Fruit fly (Drosophila melanogaster) whole organism, embryonic: ENCODE data around the gene CG14883.

Experiments
- Bdp1 ChIP-seq: fragments of 200-800 bp; sonication (Bioruptor generic); optimal IDR thresholded peaks from 3 replicates; lab custom pipeline; 2016; ENCODE audit warnings: missing biosample characterization, missing genetic modification characterization
- BtbVII ChIP-seq: fragments of 200-800 bp; sonication (Bioruptor generic); optimal IDR thresholded peaks from 3 replicates; lab custom pipeline; 2017; ENCODE audit warnings: missing biosample characterization, mild to moderate bottlenecking, missing genetic modification characterization
- CG10274 ChIP-seq: fragments of 200-800 bp; sonication (Bioruptor generic); optimal IDR thresholded peaks from 3 replicates; lab custom pipeline; 2017; ENCODE audit warnings: missing biosample characterization, mild to moderate bottlenecking, missing genetic modification characterization
- CG12219 ChIP-seq: fragments of 200-800 bp; sonication (Bioruptor generic); optimal IDR thresholded peaks from 3 replicates; lab custom pipeline; 2018; ENCODE audit warnings: missing biosample characterization, mild to moderate bottlenecking, missing genetic modification characterization
- CG13296 ChIP-seq: fragments of 200-800 bp; sonication (Bioruptor generic); optimal IDR thresholded peaks from 3 replicates; lab custom pipeline; 2018; ENCODE audit warnings: missing biosample characterization, mild to moderate bottlenecking, missing genetic modification characterization
- CG13894 ChIP-seq: fragments of 200-800 bp; sonication (Bioruptor generic); optimal IDR thresholded peaks from 3 replicates; lab custom pipeline; 2018; ENCODE audit warnings: missing biosample characterization, mild to moderate bottlenecking, missing genetic modification characterization, moderate library complexity
- CG14667 ChIP-seq: fragments of 200-800 bp; sonication (Bioruptor generic); IDR thresholded peaks from 2 replicates; pipeline ENCODE4 v1.3.6; 2022; ENCODE audit warnings: missing biosample characterization, missing genetic modification characterization
- CG15479 ChIP-seq: fragments of 200-800 bp; sonication (Bioruptor generic); optimal IDR thresholded peaks from 3 replicates; lab custom pipeline; 2019; ENCODE audit warnings: missing biosample characterization, mild to moderate bottlenecking, missing genetic modification characterization, moderate library complexity
- CG17359 ChIP-seq: fragments of 200-800 bp; sonication (Bioruptor generic); optimal IDR thresholded peaks from 3 replicates; lab custom pipeline; 2018; ENCODE audit warnings: missing biosample characterization, mild to moderate bottlenecking, missing genetic modification characterization, moderate library complexity
- CG2199 ChIP-seq: fragments of 200-800 bp; sonication (Bioruptor generic); IDR thresholded peaks from 3 replicates; pipeline ENCODE4 v1.3.6; 2022; ENCODE audit warnings: missing biosample characterization, missing genetic modification characterization
- CG2202 ChIP-seq: fragments of 200-800 bp; sonication (Bioruptor generic); optimal IDR thresholded peaks from 2 replicates; lab custom pipeline; 2018; ENCODE audit warnings: missing biosample characterization, mild to moderate bottlenecking, missing genetic modification characterization
- CG3847 ChIP-seq: fragments of 200-800 bp; sonication (Bioruptor generic); IDR thresholded peaks from 2 replicates; pipeline ENCODE4 v1.3.6; 2022; ENCODE audit warnings: missing biosample characterization, missing genetic modification characterization
- CG5180 ChIP-seq: fragments of 200-800 bp; sonication (Bioruptor generic); optimal IDR thresholded peaks from 3 replicates; lab custom pipeline; 2017; ENCODE audit warnings: missing biosample characterization, missing genetic modification characterization, mild to moderate bottlenecking, moderate library complexity, missing genetic modification reagents
- CG6689 ChIP-seq: fragments of 200-800 bp; sonication (Bioruptor generic); IDR thresholded peaks from 2 replicates; pipeline ENCODE4 v1.3.6; 2022; ENCODE audit warnings: missing biosample characterization, missing genetic modification characterization
- CG7556 ChIP-seq: fragments of 200-800 bp; sonication (Bioruptor generic); optimal IDR thresholded peaks from 2 replicates; lab custom pipeline; 2017; ENCODE audit warnings: missing biosample characterization, mild to moderate bottlenecking, missing genetic modification characterization
- Camta ChIP-seq: fragments of 200-800 bp; sonication (Bioruptor generic); optimal IDR thresholded peaks from 2 replicates; lab custom pipeline; 2016; ENCODE audit warnings: missing biosample characterization, missing genetic modification characterization
- Dek ChIP-seq: fragments of 200-800 bp; sonication (Bioruptor generic); optimal IDR thresholded peaks from 3 replicates; lab custom pipeline; 2019; ENCODE audit warnings: missing biosample characterization, mild to moderate bottlenecking, missing genetic modification characterization, moderate library complexity
- Dfd ChIP-seq, 2 experiments: fragments of >200 bp; optimal IDR thresholded peaks; 2 replicates each; lab custom pipeline; 2017; ENCODE audit warnings: missing biosample characterization in 2 of 2, missing genetic modification characterization in 2 of 2
- Doc2 ChIP-seq: fragments of 200-800 bp; sonication (Bioruptor generic); IDR thresholded peaks from 2 replicates; pipeline ENCODE4 v1.3.6; 2022; ENCODE audit warnings: missing biosample characterization, missing genetic modification characterization
- Dp ChIP-seq: fragments of 200-800 bp; sonication (Bioruptor generic); optimal IDR thresholded peaks from 2 replicates; lab custom pipeline; 2018; ENCODE audit warnings: missing biosample characterization, mild to moderate bottlenecking, missing genetic modification characterization, moderate library complexity
- Drgx ChIP-seq: fragments of 200-800 bp; sonication (Bioruptor generic); IDR thresholded peaks from 2 replicates; pipeline ENCODE4 v1.3.6; 2022; ENCODE audit warnings: missing biosample characterization, missing genetic modification characterization
- E2f1 ChIP-seq: fragments of 200-800 bp; sonication (Bioruptor generic); IDR thresholded peaks from 2 replicates; pipeline ENCODE4 v1.3.6; 2022; ENCODE audit warnings: missing biosample characterization, missing genetic modification characterization
- Gsc ChIP-seq: fragments of 200-800 bp; sonication (Bioruptor generic); IDR thresholded peaks from 2 replicates; pipeline ENCODE4 v1.3.6; 2022; ENCODE audit warnings: missing biosample characterization, missing genetic modification characterization
- HmgD ChIP-seq: fragments of 200-800 bp; sonication (Bioruptor generic); optimal IDR thresholded peaks from 3 replicates; lab custom pipeline; 2016; ENCODE audit warnings: missing biosample characterization, missing genetic modification characterization
- Myb ChIP-seq: fragments of 200-800 bp; sonication (Bioruptor generic); optimal IDR thresholded peaks from 2 replicates; lab custom pipeline; 2016; ENCODE audit warnings: missing biosample characterization, missing genetic modification characterization
- NC2α ChIP-seq: fragments of 200-800 bp; sonication (Bioruptor generic); optimal IDR thresholded peaks from 2 replicates; lab custom pipeline; 2016; ENCODE audit warnings: missing biosample characterization, missing genetic modification characterization
- Nf-YA ChIP-seq: fragments of 200-800 bp; sonication (Bioruptor generic); IDR thresholded peaks from 2 replicates; pipeline ENCODE4 v1.3.6; 2022; ENCODE audit warnings: missing biosample characterization, missing genetic modification characterization
- Pdp1 ChIP-seq, 2 experiments: fragments of 200-800 bp; sonication (Bioruptor generic); optimal IDR thresholded peaks; 3 replicates each; lab custom pipeline; 2016; ENCODE audit warnings: missing biosample characterization in 2 of 2, missing genetic modification characterization in 2 of 2, mild to moderate bottlenecking in 1 of 2, moderate library complexity in 1 of 2
- Rx ChIP-seq: fragments of 200-800 bp; sonication (Bioruptor generic); IDR thresholded peaks from 2 replicates; pipeline ENCODE4 v1.3.6; 2022; ENCODE audit warnings: missing biosample characterization, missing genetic modification characterization
- Side ChIP-seq: fragments of 200-800 bp; sonication (Bioruptor generic); optimal IDR thresholded peaks from 2 replicates; lab custom pipeline; 2016; ENCODE audit warnings: missing biosample characterization, missing genetic modification characterization
- Tbp ChIP-seq: fragments of >200 bp; optimal IDR thresholded peaks from 2 replicates; lab custom pipeline; 2018; ENCODE audit warnings: missing biosample characterization, missing genetic modification characterization
- Xrp1 ChIP-seq: fragments of 200-800 bp; sonication (Bioruptor generic); IDR thresholded peaks from 2 replicates; pipeline ENCODE4 v1.3.6; 2022; ENCODE audit warnings: missing biosample characterization, missing genetic modification characterization
- ab ChIP-seq: fragments of 200-800 bp; sonication (Bioruptor generic); optimal IDR thresholded peaks from 2 replicates; lab custom pipeline; 2016; ENCODE audit warnings: missing biosample characterization, missing genetic modification characterization
- ash1 ChIP-seq: fragments of 200-800 bp; sonication (Bioruptor generic); optimal IDR thresholded peaks from 2 replicates; lab custom pipeline; 2018; ENCODE audit warnings: missing biosample characterization, mild to moderate bottlenecking, missing genetic modification characterization
- bcd ChIP-seq: fragments of 200-800 bp; sonication (Bioruptor generic); optimal IDR thresholded peaks from 2 replicates; lab custom pipeline; 2017; ENCODE audit warnings: missing biosample characterization, mild to moderate bottlenecking, missing genetic modification characterization
- da ChIP-seq: fragments of 200-800 bp; sonication (Bioruptor generic); optimal IDR thresholded peaks from 2 replicates; lab custom pipeline; 2016; ENCODE audit warnings: missing biosample characterization, missing genetic modification characterization
- esg ChIP-seq: fragments of 200-800 bp; sonication (Bioruptor generic); conservative IDR thresholded peaks from 2 replicates; pipeline ENCODE4 v1.3.6; 2022; ENCODE audit warnings: missing biosample characterization, missing genetic modification characterization
- exex ChIP-seq: fragments of 200-800 bp; sonication (Bioruptor generic); optimal IDR thresholded peaks from 4 replicates; lab custom pipeline; 2018; ENCODE audit warnings: missing biosample characterization, mild to moderate bottlenecking, missing genetic modification characterization, moderate library complexity
- hkb ChIP-seq, 2 experiments: fragments of 200-800 bp in 1 of 2; fragments of >200 bp in 1 of 2; sonication (Bioruptor generic) in 1 of 2; IDR thresholded peaks in 1 of 2; optimal IDR thresholded peaks in 1 of 2; 2 replicates each; pipeline versions ENCODE4 v1.3.6 to Lab custom; 2017 to 2022; ENCODE audit warnings: missing biosample characterization in 1 of 2, missing genetic modification characterization in 1 of 2
- jumu ChIP-seq: fragments of 200-800 bp; sonication (Bioruptor generic); optimal IDR thresholded peaks from 3 replicates; lab custom pipeline; 2016; ENCODE audit warnings: missing biosample characterization, missing genetic modification characterization
- lov ChIP-seq, 2 experiments: fragments of 200-800 bp in 1 of 2; fragments of >200 bp in 1 of 2; sonication (Bioruptor generic) in 1 of 2; IDR thresholded peaks in 1 of 2; optimal IDR thresholded peaks in 1 of 2; 2 replicates in 1 of 2; 3 replicates in 1 of 2; pipeline versions ENCODE4 v1.3.6 to Lab custom; 2017 to 2022; ENCODE audit warnings: missing biosample characterization in 1 of 2, missing genetic modification characterization in 1 of 2
- pho ChIP-seq: fragments of 200-800 bp; sonication (Bioruptor generic); optimal IDR thresholded peaks from 2 replicates; lab custom pipeline; 2016; ENCODE audit warnings: missing biosample characterization, missing genetic modification characterization
- sens-2 ChIP-seq: fragments of 200-800 bp; sonication (Bioruptor generic); IDR thresholded peaks from 2 replicates; pipeline ENCODE4 v1.3.6; 2022; ENCODE audit warnings: missing biosample characterization, missing genetic modification characterization
- shn ChIP-seq: fragments of 200-800 bp; sonication (Bioruptor generic); optimal IDR thresholded peaks from 3 replicates; lab custom pipeline; 2016; ENCODE audit warnings: missing biosample characterization, missing genetic modification characterization
- sima ChIP-seq: fragments of 200-800 bp; sonication (Bioruptor generic); optimal IDR thresholded peaks from 2 replicates; lab custom pipeline; 2016; ENCODE audit warnings: missing biosample characterization, missing genetic modification characterization
- slbo ChIP-seq: fragments of 200-800 bp; sonication (Bioruptor generic); IDR thresholded peaks from 2 replicates; pipeline ENCODE4 v1.3.6; 2022; ENCODE audit warnings: missing biosample characterization, missing genetic modification characterization
- slou ChIP-seq: fragments of 200-800 bp; sonication (Bioruptor generic); optimal IDR thresholded peaks from 3 replicates; lab custom pipeline; 2016; ENCODE audit warnings: missing biosample characterization, missing genetic modification characterization
- so ChIP-seq: fragments of 200-800 bp; sonication (Bioruptor generic); IDR thresholded peaks from 3 replicates; pipeline ENCODE4 v1.3.6; 2022; ENCODE audit warnings: missing biosample characterization, missing genetic modification characterization
- tll ChIP-seq, 2 experiments: fragments of 200-800 bp in 1 of 2; fragments of >200 bp in 1 of 2; sonication (Bioruptor generic) in 1 of 2; optimal IDR thresholded peaks; 2 replicates each; lab custom pipeline; 2017 to 2019; ENCODE audit warnings: missing biosample characterization in 2 of 2, missing genetic modification characterization in 2 of 2, mild to moderate bottlenecking in 1 of 2, moderate library complexity in 1 of 2
- ttk ChIP-seq: fragments of 200-800 bp; sonication (Bioruptor generic); IDR thresholded peaks from 2 replicates; pipeline ENCODE4 v2.1.2; 2022; ENCODE audit warnings: missing biosample characterization, missing genetic modification characterization
- wor ChIP-seq: fragments of 200-800 bp; sonication (Bioruptor generic); IDR thresholded peaks from 2 replicates; pipeline ENCODE4 v1.3.6; 2022; ENCODE audit warnings: missing biosample characterization, missing genetic modification characterization

CG14883 gene

dm6 chr3R:16497379-16497778 lies 41.5 kb downstream of the CG14883 start:
- TF ChIP-seq Dp: peak; percentile 95
- TF ChIP-seq BtbVII: peak; percentile 65
- TF ChIP-seq Doc2 (GFP tag; lab: Robert Waterston, UW): peak; percentile 67; the same call in 1 of the 2 replicates
- peak; percentile 64 for TF ChIP-seq CG5180 (GFP tag; lab: Kevin White, UChicago)
- peak; percentile 68 for TF ChIP-seq Gsc
- peak; percentile 77 for TF ChIP-seq Rx (GFP tag; lab: Robert Waterston, UW)
- peak; percentile 46; the same call in 1 of the 2 replicates for TF ChIP-seq wor (GFP tag; lab: Robert Waterston, UW)
- TF ChIP-seq esg (GFP tag; lab: Robert Waterston, UW): peak; percentile 73
- TF ChIP-seq bcd (GFP tag; lab: Kevin White, UChicago): peak; percentile 84
- TF ChIP-seq E2f1 (GFP tag; lab: Robert Waterston, UW): peak; percentile 86
- TF ChIP-seq CG12219 (GFP tag; lab: Kevin White, UChicago): peak; percentile 65
- TF ChIP-seq ttk: peak; percentile 77
- TF ChIP-seq sens-2 (GFP tag; lab: Robert Waterston, UW): peak; percentile 75; the same call in 1 of the 2 replicates
- TF ChIP-seq Myb (GFP tag; lab: Kevin White, UChicago): peak; percentile 46
- peak; percentile 87 for TF ChIP-seq Dek (tag; lab: Kevin White, UChicago)
- TF ChIP-seq da (GFP tag; lab: Kevin White, UChicago): peak; percentile 26
- TF ChIP-seq exex (tag; lab: Kevin White, UChicago): no peak
- TF ChIP-seq ash1 (GFP tag; lab: Kevin White, UChicago): no peak
- TF ChIP-seq Xrp1 (GFP tag; lab: Robert Waterston, UW): peak; percentile 91
- TF ChIP-seq Drgx: peak; percentile 81
- peak; percentile 56 for TF ChIP-seq Bdp1
- no peak for TF ChIP-seq sima
- peak; percentile 75 for TF ChIP-seq CG14667
- peak; percentile 61 for TF ChIP-seq pho (GFP tag; lab: Kevin White, UChicago)
- TF ChIP-seq NC2α (GFP tag; lab: Kevin White, UChicago): peak; percentile 13
- no peak for TF ChIP-seq HmgD (GFP tag; lab: Kevin White, UChicago)
- TF ChIP-seq CG15479 (GFP tag; lab: Kevin White, UChicago): no peak
- no peak for TF ChIP-seq ab
- peak; percentile 83 for TF ChIP-seq CG6689 (GFP tag; lab: Robert Waterston, UW)
- TF ChIP-seq Tbp: no peak
- peak; percentile 65 for TF ChIP-seq Camta (GFP tag; lab: Kevin White, UChicago)
- peak; percentile 47 for TF ChIP-seq slou (GFP tag; lab: Kevin White, UChicago)
- peak; percentile 62 to 71 for TF ChIP-seq Pdp1 (GFP tag; optimal IDR thresholded peaks at IDR 0.05; lab: Kevin White, UChicago)
- TF ChIP-seq Nf-YA (GFP tag; lab: Robert Waterston, UW): peak; percentile 76
- TF ChIP-seq lov (optimal IDR thresholded peaks at IDR 0.05; lab: Kevin White, UChicago): no peak
- TF ChIP-seq lov (GFP tag; IDR thresholded peaks at IDR 0.05; lab: Robert Waterston, UW): peak; percentile 83; the same call in 2 of the 3 replicates
- peak; percentile 59 for TF ChIP-seq Side (GFP tag; lab: Kevin White, UChicago)
- TF ChIP-seq slbo: peak; percentile 93
- peak; percentile 92; the same call in 2 of the 3 replicates for TF ChIP-seq CG2199 (GFP tag; lab: Robert Waterston, UW)
- peak; percentile 39 for TF ChIP-seq shn (GFP tag; lab: Kevin White, UChicago)
- TF ChIP-seq CG13894 (tag; lab: Kevin White, UChicago): no peak
- TF ChIP-seq so (GFP tag; lab: Robert Waterston, UW): peak; percentile 78
- no peak for TF ChIP-seq Dfd (GFP tag; optimal IDR thresholded peaks at IDR 0.05; lab: Kevin White, UChicago)
- no peak for TF ChIP-seq hkb (optimal IDR thresholded peaks at IDR 0.05; lab: Kevin White, UChicago)
- TF ChIP-seq hkb (GFP tag; IDR thresholded peaks at IDR 0.05; lab: Robert Waterston, UW): peak; percentile 90
- TF ChIP-seq CG17359 (tag; lab: Kevin White, UChicago): peak; percentile 92
- TF ChIP-seq CG7556 (GFP tag; lab: Kevin White, UChicago): peak; percentile 79
- TF ChIP-seq CG10274 (GFP tag; lab: Kevin White, UChicago): peak; percentile 4
- peak; percentile 63 for TF ChIP-seq CG13296 (GFP tag; lab: Kevin White, UChicago)
- peak; percentile 74 for TF ChIP-seq CG3847 (GFP tag; lab: Robert Waterston, UW)
- TF ChIP-seq tll (GFP tag; optimal IDR thresholded peaks at IDR 0.05; lab: Kevin White, UChicago): no peak
- peak; percentile 64 for TF ChIP-seq CG2202 (tag; lab: Kevin White, UChicago)
- peak; percentile 26 for TF ChIP-seq jumu (GFP tag; lab: Kevin White, UChicago)
